Worm (Caenorhabditis elegans) whole organism, L4 larva: Measurements from ENCODE around the gene sre-7.

Experiments used
- F26F4.8 ChIP-seq: fragments of 200-800 bp; sonication (Bioruptor generic); conservative IDR thresholded peaks from 2 replicates; pipeline ENCODE4 v1.3.6; 2022; ENCODE audit warnings: missing genetic modification characterization, missing compliant biosample characterization
- F44E2.7 ChIP-seq: fragments of 200-800 bp; sonication (Bioruptor generic); IDR thresholded peaks from 2 replicates; pipeline ENCODE4 v2.1.2; 2022; ENCODE audit warnings: missing genetic modification characterization, missing compliant biosample characterization
- T26A8.4 ChIP-seq: fragments of 200-800 bp; sonication (Bioruptor generic); IDR thresholded peaks from 2 replicates; pipeline ENCODE4 v1.3.6; 2022; ENCODE audit warnings: missing genetic modification characterization, missing compliant biosample characterization
- Y48G9A.11 ChIP-seq: fragments of 200-800 bp; sonication (Bioruptor generic); IDR thresholded peaks from 2 replicates; pipeline ENCODE4 v1.3.6; 2022; ENCODE audit warnings: missing genetic modification reagents, missing genetic modification characterization, missing compliant biosample characterization
- ZK546.5 ChIP-seq, 2 experiments: sonication (generic microtip); optimal IDR thresholded peaks; 2 replicates each; lab custom pipeline; 2017; ENCODE audit warnings: missing biosample characterization in 2 of 2, missing genetic modification characterization in 2 of 2
- aha-1 ChIP-seq: fragments of 150-350 bp; peaks from one replicate; lab custom pipeline; 2014; ENCODE audit warnings: missing biosample characterization, missing genetic modification characterization
- aly-2 ChIP-seq: sonication (generic microtip); optimal IDR thresholded peaks from 2 replicates; lab custom pipeline; 2018; ENCODE audit warnings: missing biosample characterization, missing genetic modification characterization
- arid-1 ChIP-seq: fragments of 200-800 bp; sonication (Bioruptor generic); conservative IDR thresholded peaks from 2 replicates; pipeline ENCODE4 v1.3.6; 2022; ENCODE audit warnings: missing genetic modification reagents, missing genetic modification characterization, missing compliant biosample characterization
- attf-4 ChIP-seq: sonication (generic microtip); optimal IDR thresholded peaks from 3 replicates; lab custom pipeline; 2017; ENCODE audit warnings: missing biosample characterization, missing genetic modification characterization
- ceh-32 ChIP-seq: sonication (generic microtip); optimal IDR thresholded peaks from 2 replicates; lab custom pipeline; 2016; ENCODE audit warnings: mild to moderate bottlenecking, missing genetic modification characterization, missing compliant biosample characterization; ENCODE audit not compliant: poor library complexity
- ces-1 ChIP-seq: fragments of 150-350 bp; sonication (generic microtip); optimal IDR thresholded peaks from 4 replicates; lab custom pipeline; 2014; ENCODE audit warnings: missing biosample characterization, missing genetic modification reagents, missing genetic modification characterization
- cey-2 ChIP-seq: sonication (generic microtip); optimal IDR thresholded peaks from 3 replicates; lab custom pipeline; 2017; ENCODE audit warnings: missing genetic modification characterization, mild to moderate bottlenecking, missing compliant biosample characterization, antibody characterized with exemption, borderline replicate concordance; ENCODE audit not compliant: insufficient read depth
- ctbp-1 ChIP-seq: fragments of 200-800 bp; sonication (Bioruptor generic); IDR thresholded peaks from 2 replicates; pipeline ENCODE4 v1.3.6; 2022; ENCODE audit warnings: missing genetic modification reagents, missing genetic modification characterization, missing compliant biosample characterization
- daf-16 ChIP-seq, 3 experiments: sonication (generic microtip); optimal IDR thresholded peaks; 2 replicates each; lab custom pipeline; 2016 to 2017; ENCODE audit warnings: missing genetic modification characterization in 3 of 3, missing genetic modification reagents in 3 of 3, mild to moderate bottlenecking in 2 of 3, missing compliant biosample characterization in 2 of 3, missing biosample characterization in 1 of 3, moderate library complexity in 1 of 3
- dmd-6 ChIP-seq: fragments of 200-800 bp; sonication (Bioruptor generic); IDR thresholded peaks from 2 replicates; pipeline ENCODE4 v1.3.6; 2022; ENCODE audit warnings: missing genetic modification reagents, missing genetic modification characterization, missing compliant biosample characterization
- dmd-8 ChIP-seq: fragments of 200-800 bp; sonication (Bioruptor generic); IDR thresholded peaks from 2 replicates; pipeline ENCODE4 v1.3.6; 2022; ENCODE audit warnings: missing genetic modification characterization, missing compliant biosample characterization
- fkh-10 ChIP-seq: fragments of 150-350 bp; optimal IDR thresholded peaks from 2 replicates; lab custom pipeline; 2014; ENCODE audit warnings: missing biosample characterization, missing genetic modification reagents, missing genetic modification characterization
- fos-1 ChIP-seq: fragments of 150-350 bp; optimal IDR thresholded peaks from 2 replicates; lab custom pipeline; 2014; ENCODE audit warnings: missing biosample characterization, missing genetic modification characterization
- hlh-11 ChIP-seq: fragments of 200-800 bp; sonication (Bioruptor generic); optimal IDR thresholded peaks from 2 replicates; lab custom pipeline; 2018; ENCODE audit warnings: mild to moderate bottlenecking, missing genetic modification characterization, missing compliant biosample characterization
- hlh-30 ChIP-seq: sonication (generic microtip); optimal IDR thresholded peaks from 2 replicates; lab custom pipeline; 2017; ENCODE audit warnings: antibody characterized with exemption, mild to moderate bottlenecking, missing genetic modification characterization, missing compliant biosample characterization; ENCODE audit not compliant: insufficient read depth
- hmg-1.1 ChIP-seq: fragments of 200-800 bp; sonication (Bioruptor generic); IDR thresholded peaks from 2 replicates; pipeline ENCODE4 v1.3.6; 2022; ENCODE audit warnings: missing genetic modification reagents, missing genetic modification characterization, missing compliant biosample characterization
- jun-1 ChIP-seq: fragments of 150-350 bp; optimal IDR thresholded peaks from 2 replicates; lab custom pipeline; 2014; ENCODE audit warnings: missing biosample characterization, missing genetic modification reagents, missing genetic modification characterization
- lin-1 ChIP-seq: fragments of 200-800 bp; sonication (Bioruptor generic); IDR thresholded peaks from 2 replicates; pipeline ENCODE4 v1.3.6; 2022; ENCODE audit warnings: missing genetic modification reagents, missing genetic modification characterization, missing compliant biosample characterization
- lin-29 ChIP-seq: fragments of 200-800 bp; sonication (Bioruptor generic); IDR thresholded peaks from 2 replicates; pipeline ENCODE4 v1.3.6; 2022; ENCODE audit warnings: missing genetic modification reagents, missing genetic modification characterization, missing compliant biosample characterization
- mxl-2 ChIP-seq: fragments of 200-800 bp; sonication (Bioruptor generic); conservative IDR thresholded peaks from 2 replicates; pipeline ENCODE4 v1.3.6; 2022; ENCODE audit warnings: missing genetic modification reagents, missing genetic modification characterization, missing compliant biosample characterization
- mxl-3 ChIP-seq: fragments of 200-800 bp; sonication (Bioruptor generic); optimal IDR thresholded peaks from 2 replicates; lab custom pipeline; 2018; ENCODE audit warnings: mild to moderate bottlenecking, missing genetic modification characterization, missing compliant biosample characterization
- nhr-11 ChIP-seq: fragments of 150-350 bp; optimal IDR thresholded peaks from 2 replicates; lab custom pipeline; 2014; ENCODE audit warnings: missing biosample characterization, missing genetic modification characterization
- nhr-111 ChIP-seq: fragments of 200-800 bp; sonication (Bioruptor generic); optimal IDR thresholded peaks from 2 replicates; lab custom pipeline; 2018; ENCODE audit warnings: mild to moderate bottlenecking, missing genetic modification characterization, missing compliant biosample characterization
- nhr-25 ChIP-seq: sonication (generic microtip); optimal IDR thresholded peaks from 2 replicates; lab custom pipeline; 2017; ENCODE audit warnings: missing genetic modification characterization, mild to moderate bottlenecking, missing compliant biosample characterization, antibody characterized with exemption, moderate library complexity, borderline replicate concordance; ENCODE audit not compliant: insufficient read depth
- nhr-28 ChIP-seq: fragments of 150-350 bp; optimal IDR thresholded peaks from 2 replicates; lab custom pipeline; 2014; ENCODE audit warnings: missing biosample characterization, missing genetic modification characterization
- nhr-41 ChIP-seq: fragments of 200-800 bp; sonication (Bioruptor generic); IDR thresholded peaks from 2 replicates; pipeline ENCODE4 v1.3.6; 2022; ENCODE audit warnings: missing genetic modification reagents, missing genetic modification characterization, missing compliant biosample characterization
- nhr-42 ChIP-seq: fragments of 200-800 bp; sonication (Bioruptor generic); IDR thresholded peaks from 2 replicates; pipeline ENCODE4 v1.3.6; 2022; ENCODE audit warnings: missing genetic modification characterization, missing compliant biosample characterization
- nhr-48 ChIP-seq: sonication (generic microtip); optimal IDR thresholded peaks from 2 replicates; lab custom pipeline; 2016; ENCODE audit warnings: mild to moderate bottlenecking, missing genetic modification characterization, missing compliant biosample characterization
- nhr-77 ChIP-seq: fragments of 150-350 bp; optimal IDR thresholded peaks from 2 replicates; lab custom pipeline; 2014; ENCODE audit warnings: missing biosample characterization, missing genetic modification characterization
- pha-4 ChIP-seq, 2 experiments: fragments of 150-350 bp in 1 of 2; fragments of 200-800 bp in 1 of 2; sonication (Bioruptor generic) in 1 of 2; IDR thresholded peaks in 1 of 2; optimal IDR thresholded peaks in 1 of 2; 2 replicates each; pipeline versions ENCODE4 v1.3.6 to Lab custom; 2014 to 2022; ENCODE audit warnings: missing genetic modification characterization in 2 of 2, missing genetic modification reagents in 2 of 2, missing biosample characterization in 1 of 2, missing compliant biosample characterization in 1 of 2
- set-16 ChIP-seq: fragments of 200-800 bp; sonication (Bioruptor generic); IDR thresholded peaks from 2 replicates; pipeline ENCODE4 v1.3.6; 2022; ENCODE audit warnings: missing genetic modification reagents, missing genetic modification characterization, missing compliant biosample characterization
- snpc-1.2 ChIP-seq: fragments of 200-800 bp; sonication (Bioruptor generic); IDR thresholded peaks from 2 replicates; pipeline ENCODE4 v1.3.6; 2022; ENCODE audit warnings: missing genetic modification reagents, missing genetic modification characterization, missing compliant biosample characterization
- tra-1 ChIP-seq: fragments of 200-800 bp; sonication (Bioruptor generic); IDR thresholded peaks from 2 replicates; pipeline ENCODE4 v1.3.6; 2022; ENCODE audit warnings: missing genetic modification reagents, missing genetic modification characterization, missing compliant biosample characterization
- unc-62 ChIP-seq, 3 experiments: fragments of 150-350 bp in 1 of 3; sonication (generic microtip); optimal IDR thresholded peaks in 2 of 3; peaks in 1 of 3; 1 replicate in 1 of 3; 2 replicates in 2 of 3; lab custom pipeline; 2014 to 2017; ENCODE audit warnings: missing biosample characterization in 3 of 3, missing genetic modification characterization in 3 of 3, missing genetic modification reagents in 3 of 3, missing genotype in 1 of 3
- vab-7 ChIP-seq: fragments of 200-800 bp; sonication (Bioruptor generic); IDR thresholded peaks from 2 replicates; pipeline ENCODE4 v1.3.6; 2022; ENCODE audit warnings: missing genetic modification reagents, missing genetic modification characterization, missing compliant biosample characterization
- zag-1 ChIP-seq: fragments of 150-350 bp; optimal IDR thresholded peaks from 2 replicates; lab custom pipeline; 2014; ENCODE audit warnings: missing biosample characterization, missing genetic modification characterization
- zfp-2 ChIP-seq: sonication (generic microtip); optimal IDR thresholded peaks from 2 replicates; lab custom pipeline; 2016; ENCODE audit warnings: mild to moderate bottlenecking, missing genetic modification characterization, missing compliant biosample characterization
- zfp-3 ChIP-seq: fragments of 200-800 bp; sonication (Bioruptor generic); conservative IDR thresholded peaks from 2 replicates; pipeline ENCODE4 v1.3.6; 2022; ENCODE audit warnings: missing genetic modification reagents, missing genetic modification characterization, missing compliant biosample characterization
- zip-2 ChIP-seq: fragments of 150-350 bp; optimal IDR thresholded peaks from 2 replicates; lab custom pipeline; 2014; ENCODE audit warnings: missing biosample characterization, missing genetic modification characterization
- ztf-11 ChIP-seq: fragments of 150-350 bp; optimal IDR thresholded peaks from 2 replicates; lab custom pipeline; 2014; ENCODE audit warnings: missing biosample characterization, missing genetic modification characterization

Gene sre-7

ce11 chrV:14230788-14231583 is 13.0 kb upstream of the sre-7 start (continued):
- TF ChIP-seq tra-1 (no peak), dmd-6 (GFP tag; lab: Robert Waterston, UW) (0 out of 2 replicates have a peak, but pooled peaks have one; percentile 22), ZK546.5 (tag; optimal IDR thresholded peaks at IDR 0.05; lab: Kevin White, UChicago) (no peak), nhr-41 (GFP tag; lab: Robert Waterston, UW) (no peak), aha-1 (tag; lab: Kevin White, UChicago) (peak; percentile 46), F44E2.7 (GFP tag; lab: Robert Waterston, UW) (no peak), dmd-8 (GFP tag; lab: Robert Waterston, UW) (no peak), zip-2 (tag; lab: Kevin White, UChicago) (no peak), cey-2 (tag; lab: Kevin White, UChicago) (no peak), arid-1 (GFP tag; lab: Robert Waterston, UW) (no peak), vab-7 (GFP tag; lab: Robert Waterston, UW) (0 out of 2 replicates have a peak, but pooled peaks have one; percentile 59), fkh-10 (GFP tag; lab: Kevin White, UChicago) (no peak), nhr-42 (GFP tag; lab: Robert Waterston, UW) (no peak), pha-4 (GFP tag; IDR thresholded peaks at IDR 0.05; lab: Robert Waterston, UW) (peak; percentile 54; the same call in 1 of the 2 replicates), pha-4 (tag; optimal IDR thresholded peaks at IDR 0.05; lab: Kevin White, UChicago) (no peak), zfp-2 (tag; lab: Kevin White, UChicago) (no peak), set-16 (GFP tag; lab: Robert Waterston, UW) (no peak)
- TF ChIP-seq, all 104 proteins: peak for 8

ce11 chrV:14231656-14232055 is 12.3 kb upstream of the sre-7 start:
- TF ChIP-seq ctbp-1 (GFP tag; lab: Robert Waterston, UW) (no peak), zag-1 (tag; lab: Kevin White, UChicago) (no peak), nhr-28 (tag; lab: Kevin White, UChicago) (peak; percentile 8), nhr-77 (tag; lab: Kevin White, UChicago) (no peak), aly-2 (tag; lab: Kevin White, UChicago) (no peak), ceh-32 (tag; lab: Kevin White, UChicago) (no peak), fos-1 (tag; lab: Kevin White, UChicago) (no peak), mxl-2 (no peak), hmg-1.1 (GFP tag; lab: Robert Waterston, UW) (no peak), hlh-30 (tag; lab: Kevin White, UChicago) (no peak), unc-62 (GFP tag; optimal IDR thresholded peaks at IDR 0.05 in 1 of 2; lab: Kevin White, UChicago) (peak in 1 of 2 experiments; percentile 24), unc-62 (tag; optimal IDR thresholded peaks at IDR 0.05; lab: Kevin White, UChicago) (no peak), dmd-6 (GFP tag; lab: Robert Waterston, UW) (peak; percentile 20; the same call in 1 of the 2 replicates), F26F4.8 (no peak), nhr-25 (tag; lab: Kevin White, UChicago) (no peak), nhr-11 (tag; lab: Kevin White, UChicago) (no peak), hlh-11 (tag; lab: Kevin White, UChicago) (peak; percentile 10), ces-1 (GFP tag; lab: Kevin White, UChicago) (no peak), ztf-11 (tag; lab: Kevin White, UChicago) (no peak), nhr-111 (GFP tag; lab: Kevin White, UChicago) (no peak), nhr-48 (no peak), mxl-3 (GFP tag; lab: Kevin White, UChicago) (peak; percentile 12), zfp-3 (GFP tag; lab: Robert Waterston, UW) (no peak), attf-4 (no peak), nhr-41 (GFP tag; lab: Robert Waterston, UW) (no peak), snpc-1.2 (GFP tag; lab: Robert Waterston, UW) (no peak), pha-4 (GFP tag; IDR thresholded peaks at IDR 0.05; lab: Robert Waterston, UW) (no peak), pha-4 (tag; optimal IDR thresholded peaks at IDR 0.05; lab: Kevin White, UChicago) (no peak), daf-16 (GFP tag; optimal IDR thresholded peaks at IDR 0.05; lab: Kevin White, UChicago) (peak in 1 of 2 experiments; percentile 56), daf-16 (tag; optimal IDR thresholded peaks at IDR 0.05; lab: Kevin White, UChicago) (peak; percentile 80), lin-29 (GFP tag; lab: Robert Waterston, UW) (no peak), Y48G9A.11 (GFP tag; lab: Robert Waterston, UW) (no peak), cey-2 (tag; lab: Kevin White, UChicago) (no peak), jun-1 (tag; lab: Kevin White, UChicago) (no peak), T26A8.4 (GFP tag; lab: Robert Waterston, UW) (no peak), lin-1 (GFP tag; lab: Robert Waterston, UW) (no peak)
